Worm (Caenorhabditis elegans) whole organism, mixed stage, embryonic: ENCODE results near the gene phf-33.

Experiments used
- lin-13 ChIP-seq: fragments of 150-350 bp; optimal IDR thresholded peaks from 2 replicates; lab custom pipeline; 2014; ENCODE audit warnings: missing biosample characterization, missing genetic modification characterization
- nhr-76 ChIP-seq: sonication (generic microtip); optimal IDR thresholded peaks from 2 replicates; lab custom pipeline; 2017; ENCODE audit warnings: missing biosample characterization, missing genetic modification characterization
- snpc-4 ChIP-seq: fragments of 150-350 bp; optimal IDR thresholded peaks from 2 replicates; lab custom pipeline; 2014; ENCODE audit warnings: missing biosample characterization, missing genetic modification characterization
- tbx-8 ChIP-seq: fragments of 200-800 bp; sonication (Bioruptor generic); optimal IDR thresholded peaks from 2 replicates; lab custom pipeline; 2018; ENCODE audit warnings: mild to moderate bottlenecking, missing genetic modification characterization, moderate library complexity, missing compliant biosample characterization

- TF ChIP-seq nhr-76 (no peak), snpc-4 (tag; lab: Kevin White, UChicago) (no peak), tbx-8 (GFP tag; lab: Kevin White, UChicago) (no peak), lin-13 (tag; lab: Kevin White, UChicago) (no peak)
Observed at ce11 chrX:13226614-13227096, 52.1 kb downstream of the phf-33 start, which contains the start of gene skr-21.
